Worm (Caenorhabditis elegans) whole organism, L2 larva: Measurements from ENCODE around the gene D1054.1.

ENCODE experiments used
- elt-1 ChIP-seq: fragments of 150-350 bp; optimal IDR thresholded peaks from 2 replicates; lab custom pipeline; 2014; ENCODE audit warnings: missing biosample characterization, missing genetic modification characterization
- fos-1 ChIP-seq: fragments of 150-350 bp; optimal IDR thresholded peaks from 2 replicates; lab custom pipeline; 2014; ENCODE audit warnings: missing biosample characterization, missing genetic modification characterization
- mab-5 ChIP-seq: fragments of 150-350 bp; optimal IDR thresholded peaks from 2 replicates; lab custom pipeline; 2014; ENCODE audit warnings: missing biosample characterization, missing genetic modification characterization
- nhr-12 ChIP-seq: fragments of 150-350 bp; optimal IDR thresholded peaks from 2 replicates; lab custom pipeline; 2014; ENCODE audit warnings: missing biosample characterization, missing genetic modification characterization
- nhr-6 ChIP-seq: fragments of 150-350 bp; optimal IDR thresholded peaks from 2 replicates; lab custom pipeline; 2014; ENCODE audit warnings: missing biosample characterization, missing genetic modification characterization
- unc-39 ChIP-seq: fragments of 150-350 bp; optimal IDR thresholded peaks from 2 replicates; lab custom pipeline; 2014; ENCODE audit warnings: missing biosample characterization, missing genetic modification characterization
- unc-55 ChIP-seq: fragments of 150-350 bp; sonication (generic microtip); optimal IDR thresholded peaks from 3 replicates; lab custom pipeline; 2014; ENCODE audit warnings: missing biosample characterization, missing genetic modification reagents, missing genetic modification characterization

DNA sequence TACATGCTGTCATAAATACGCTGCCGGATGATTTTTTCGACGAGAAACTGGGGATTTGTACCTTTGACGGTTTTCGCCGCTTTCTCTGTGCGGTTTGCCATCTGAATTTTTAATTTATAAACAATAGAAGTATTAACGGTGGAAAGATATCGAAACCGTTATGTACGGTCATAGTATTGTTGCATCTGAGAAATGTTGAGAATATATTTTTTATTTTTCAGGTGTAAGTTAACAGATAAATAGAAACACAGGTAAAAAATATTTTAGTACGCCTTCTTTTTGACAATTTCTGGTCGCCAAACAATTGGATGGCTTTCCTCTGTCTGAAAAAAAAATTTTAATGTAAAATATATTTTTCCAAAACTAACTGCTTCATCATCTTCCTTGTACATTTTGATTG, 35.9 kb upstream of the D1054.1 start, which contains the start of gene prp-38:
- no peak for TF ChIP-seq unc-39
- no peak for TF ChIP-seq fos-1
- TF ChIP-seq nhr-6 (tag; lab: Kevin White, UChicago) = no peak
- TF ChIP-seq mab-5 (tag; lab: Kevin White, UChicago) = no peak
- no peak for TF ChIP-seq nhr-12 (tag; lab: Kevin White, UChicago)
- TF ChIP-seq elt-1 (tag; lab: Kevin White, UChicago) = no peak
- no peak for TF ChIP-seq unc-55 (GFP tag; lab: Kevin White, UChicago)
